Fruit fly (Drosophila melanogaster): ENCODE results near the gene Ugt35E1.

Gene Ugt35E1

dm6 chr3R:11165974-11166373 lies at the start of gene Ugt35E1:
Gene Ugt35E1, minus strand, starts transcription at chr3R:11166074.
- TF ChIP-seq dsx (GFP tag; optimal IDR thresholded peaks at IDR 0.05; ENCODE audit: poor library complexity, severe bottlenecking) (no peak), CG11902 (GFP tag; optimal IDR thresholded peaks at IDR 0.05) (no peak), Eip75B (GFP tag; optimal IDR thresholded peaks at IDR 0.05) (no peak), Hr4 (GFP tag; optimal IDR thresholded peaks at IDR 0.05) (no peak), CG32006 (GFP tag; optimal IDR thresholded peaks at IDR 0.05) (no peak), CG6854 (GFP tag; optimal IDR thresholded peaks at IDR 0.05) (no peak), Smox (GFP tag; optimal IDR thresholded peaks at IDR 0.05) (no peak), fd59A (GFP tag; optimal IDR thresholded peaks at IDR 0.05) (no peak), Hr39 (GFP tag; optimal IDR thresholded peaks at IDR 0.05) (no peak), Sox15 (GFP tag; optimal IDR thresholded peaks at IDR 0.05) (no peak), CG10631 (GFP tag; optimal IDR thresholded peaks at IDR 0.05) (no peak)

- TF ChIP-seq Eip78C (GFP tag) (peak; percentile 85), dac (GFP tag; optimal IDR thresholded peaks at IDR 0.05) (peak; percentile 22), CG10631 (GFP tag; optimal IDR thresholded peaks at IDR 0.05) (peak; percentile 76), esn (GFP tag; optimal IDR thresholded peaks at IDR 0.05) (peak; percentile 83), CG3032 (tag; optimal IDR thresholded peaks at IDR 0.05) (peak; percentile 71), fd59A (GFP tag; optimal IDR thresholded peaks at IDR 0.05) (peak; percentile 1), CG6792 (GFP tag; optimal IDR thresholded peaks at IDR 0.05) (peak; percentile 43), CG6854 (GFP tag; optimal IDR thresholded peaks at IDR 0.05) (peak; percentile 51), Hr4 (GFP tag; optimal IDR thresholded peaks at IDR 0.05) (peak; percentile 87), Eip93F (GFP tag; optimal IDR thresholded peaks at IDR 0.05) (no peak), fkh (GFP tag; optimal IDR thresholded peaks at IDR 0.05) (peak; percentile 40), Eip75B (GFP tag; optimal IDR thresholded peaks at IDR 0.05) (peak; percentile 70), ss (GFP tag; optimal IDR thresholded peaks at IDR 0.05) (peak; percentile 11 to 67), Ets21C (GFP tag; optimal IDR thresholded peaks at IDR 0.05) (peak; percentile 58), salr (GFP tag; optimal IDR thresholded peaks at IDR 0.05) (peak in 1 of 2 experiments; percentile 54), topi (GFP tag; optimal IDR thresholded peaks at IDR 0.05) (peak; percentile 78), CG1621 (tag; optimal IDR thresholded peaks at IDR 0.05) (peak; percentile 45), vri (GFP tag; optimal IDR thresholded peaks at IDR 0.05) (peak; percentile 56), CG6276 (GFP tag; optimal IDR thresholded peaks at IDR 0.05) (no peak), Hr39 (GFP tag; optimal IDR thresholded peaks at IDR 0.05) (peak; percentile 75), CG10669 (GFP tag; optimal IDR thresholded peaks at IDR 0.05) (peak; percentile 65), CG9139 (GFP tag; optimal IDR thresholded peaks at IDR 0.05) (no peak), CG6808 (GFP tag; optimal IDR thresholded peaks at IDR 0.05) (peak; percentile 44), OdsH (GFP tag; optimal IDR thresholded peaks at IDR 0.05) (peak; percentile 71), CG31627 (GFP tag; optimal IDR thresholded peaks at IDR 0.05) (peak; percentile 71), net (GFP tag; optimal IDR thresholded peaks at IDR 0.05) (peak; percentile 44), fd85E (GFP tag; optimal IDR thresholded peaks at IDR 0.05) (no peak), spab (GFP tag; optimal IDR thresholded peaks at IDR 0.05) (no peak), Met (GFP tag; optimal IDR thresholded peaks at IDR 0.05) (peak; percentile 76), acj6 (GFP tag; optimal IDR thresholded peaks at IDR 0.05) (peak; percentile 61), achi (GFP tag; optimal IDR thresholded peaks at IDR 0.05) (peak; percentile 64), CG8319 (GFP tag; optimal IDR thresholded peaks at IDR 0.05) (no peak), Gug (GFP tag; IDR thresholded peaks at IDR 0.05) (0 out of 2 replicates have a peak, but pooled peaks have one; percentile 54), Hr38 (GFP tag; optimal IDR thresholded peaks at IDR 0.05) (no peak), CG8632 (GFP tag; optimal IDR thresholded peaks at IDR 0.05) (no peak), Sox102F (GFP tag; optimal IDR thresholded peaks at IDR 0.05) (peak; percentile 76), CG11902 (GFP tag; optimal IDR thresholded peaks at IDR 0.05) (peak; percentile 67), Sox14 (GFP tag; optimal IDR thresholded peaks at IDR 0.05) (peak; percentile 82), Smox (GFP tag; optimal IDR thresholded peaks at IDR 0.05) (peak; percentile 65), lz (GFP tag; optimal IDR thresholded peaks at IDR 0.05) (peak; percentile 80), CG8119 (GFP tag; IDR thresholded peaks at IDR 0.05) (peak; percentile 51; the same call in 2 of the 3 replicates), CG7368 (GFP tag; optimal IDR thresholded peaks at IDR 0.05) (no peak), CG6163 (GFP tag; IDR thresholded peaks at IDR 0.05) (0 out of 3 replicates have a peak, but pooled peaks have one; percentile 29), eg (GFP tag; IDR thresholded peaks at IDR 0.05) (peak; percentile 61), cyc (GFP tag; optimal IDR thresholded peaks at IDR 0.05) (peak; percentile 76)
Measured at dm6 chr3R:11214449-11214950, 48.6 kb upstream of the Ugt35E1 start, which contains the start of gene ZnT86D. Gene ZnT86D, minus strand, starts transcription at chr3R:11214539.
